Fruit fly (Drosophila melanogaster) whole organism, prepupa: Measurements from ENCODE around the gene csw.

Experiments used
- CG10631 ChIP-seq: fragments of 200-800 bp; sonication (Bioruptor generic); optimal IDR thresholded peaks from 2 replicates; lab custom pipeline; 2016; ENCODE audit warnings: missing biosample characterization, missing genetic modification characterization
- CG11294 ChIP-seq: fragments of 200-800 bp; sonication (Bioruptor generic); IDR thresholded peaks from 2 replicates; pipeline ENCODE4 v1.3.6; 2022; ENCODE audit warnings: missing biosample characterization, missing genetic modification characterization
- CG11762 ChIP-seq: fragments of 200-800 bp; sonication (Bioruptor generic); optimal IDR thresholded peaks from 3 replicates; lab custom pipeline; 2016; ENCODE audit warnings: missing biosample characterization, missing genetic modification characterization; ENCODE audit not compliant: insufficient read depth
- CG11902 ChIP-seq: fragments of 200-800 bp; sonication (Bioruptor generic); optimal IDR thresholded peaks from 3 replicates; lab custom pipeline; 2016; ENCODE audit warnings: missing biosample characterization, missing genetic modification characterization
- CG15336 ChIP-seq: fragments of 200-800 bp; sonication (Bioruptor generic); IDR thresholded peaks from 2 replicates; pipeline ENCODE4 v1.3.6; 2022; ENCODE audit warnings: missing biosample characterization, missing genetic modification characterization
- CG16779 ChIP-seq: fragments of 200-800 bp; sonication (Bioruptor generic); optimal IDR thresholded peaks from 3 replicates; lab custom pipeline; 2017; ENCODE audit warnings: missing biosample characterization, mild to moderate bottlenecking, missing genetic modification characterization
- CG3032 ChIP-seq: fragments of 200-800 bp; optimal IDR thresholded peaks from 2 replicates; lab custom pipeline; 2019; ENCODE audit warnings: missing biosample characterization, mild to moderate bottlenecking, missing genetic modification characterization, moderate library complexity
- CG31627 ChIP-seq: fragments of 200-800 bp; sonication (Bioruptor generic); optimal IDR thresholded peaks from 3 replicates; lab custom pipeline; 2016; ENCODE audit warnings: missing biosample characterization, missing genetic modification characterization
- CG32006 ChIP-seq: fragments of 200-800 bp; sonication (Bioruptor generic); optimal IDR thresholded peaks from 3 replicates; lab custom pipeline; 2017; ENCODE audit warnings: missing biosample characterization, mild to moderate bottlenecking, missing genetic modification characterization
- CG34406 ChIP-seq: fragments of 200-800 bp; sonication (Bioruptor generic); optimal IDR thresholded peaks from 3 replicates; lab custom pipeline; 2016; ENCODE audit warnings: missing biosample characterization, missing genetic modification characterization
- CG3919 ChIP-seq: fragments of 200-800 bp; sonication (Bioruptor generic); optimal IDR thresholded peaks from 3 replicates; lab custom pipeline; 2016; ENCODE audit warnings: missing biosample characterization, missing genetic modification characterization
- CG4318 ChIP-seq: fragments of 200-800 bp; sonication (Bioruptor generic); optimal IDR thresholded peaks from 3 replicates; lab custom pipeline; 2017; ENCODE audit warnings: missing biosample characterization, mild to moderate bottlenecking, missing genetic modification characterization
- CG6163 ChIP-seq: fragments of 200-800 bp; sonication (Bioruptor generic); IDR thresholded peaks from 3 replicates; pipeline ENCODE4 v1.3.6; 2022; ENCODE audit warnings: missing biosample characterization, missing genetic modification characterization
- CG6276 ChIP-seq: fragments of 200-800 bp; sonication (Bioruptor generic); optimal IDR thresholded peaks from 2 replicates; lab custom pipeline; 2017; ENCODE audit warnings: missing biosample characterization, mild to moderate bottlenecking, missing genetic modification characterization
- CG6792 ChIP-seq: fragments of 200-800 bp; sonication (Bioruptor generic); optimal IDR thresholded peaks from 3 replicates; lab custom pipeline; 2016; ENCODE audit warnings: missing biosample characterization, missing genetic modification characterization
- CG6808 ChIP-seq: fragments of 200-800 bp; sonication (Bioruptor generic); optimal IDR thresholded peaks from 3 replicates; lab custom pipeline; 2017; ENCODE audit warnings: missing biosample characterization, missing genetic modification characterization, mild to moderate bottlenecking, moderate library complexity, missing genetic modification reagents
- CG6854 ChIP-seq: fragments of 200-800 bp; sonication (Bioruptor generic); optimal IDR thresholded peaks from 2 replicates; lab custom pipeline; 2017; ENCODE audit warnings: missing biosample characterization, mild to moderate bottlenecking, missing genetic modification characterization
- CG7368 ChIP-seq: fragments of 200-800 bp; sonication (Bioruptor generic); optimal IDR thresholded peaks from 3 replicates; lab custom pipeline; 2016; ENCODE audit warnings: missing biosample characterization, missing genetic modification characterization
- CG8119 ChIP-seq: fragments of 200-800 bp; sonication (Bioruptor generic); IDR thresholded peaks from 3 replicates; pipeline ENCODE4 v1.3.6; 2022; ENCODE audit warnings: missing biosample characterization, missing genetic modification characterization
- CG8319 ChIP-seq: fragments of 200-800 bp; sonication (Bioruptor generic); optimal IDR thresholded peaks from 3 replicates; lab custom pipeline; 2016; ENCODE audit warnings: missing biosample characterization, missing genetic modification characterization
- CG8632 ChIP-seq: fragments of 200-800 bp; sonication (Bioruptor generic); optimal IDR thresholded peaks from 3 replicates; lab custom pipeline; 2016; ENCODE audit warnings: missing biosample characterization, missing genetic modification characterization
- CG9139 ChIP-seq: fragments of 200-800 bp; sonication (Bioruptor generic); optimal IDR thresholded peaks from 3 replicates; lab custom pipeline; 2017; ENCODE audit warnings: missing biosample characterization, mild to moderate bottlenecking, missing genetic modification characterization
- Eip75B ChIP-seq: fragments of 200-800 bp; sonication (Bioruptor generic); optimal IDR thresholded peaks from 3 replicates; lab custom pipeline; 2016; ENCODE audit warnings: missing biosample characterization, missing genetic modification characterization
- Ets96B ChIP-seq: fragments of 200-800 bp; optimal IDR thresholded peaks from 2 replicates; lab custom pipeline; 2019; ENCODE audit warnings: missing biosample characterization, mild to moderate bottlenecking, missing genetic modification characterization, moderate library complexity
- Gug ChIP-seq: fragments of 200-800 bp; sonication (Bioruptor generic); IDR thresholded peaks from 2 replicates; pipeline ENCODE4 v1.3.6; 2022; ENCODE audit warnings: missing biosample characterization, missing genetic modification characterization
- Hr39 ChIP-seq: fragments of 200-800 bp; sonication (Bioruptor generic); optimal IDR thresholded peaks from 2 replicates; lab custom pipeline; 2016; ENCODE audit warnings: missing biosample characterization, missing genetic modification characterization
- Hr4 ChIP-seq: fragments of 200-800 bp; sonication (Bioruptor generic); optimal IDR thresholded peaks from 3 replicates; lab custom pipeline; 2016; ENCODE audit warnings: missing biosample characterization, missing genetic modification characterization
- Met ChIP-seq: fragments of 200-800 bp; sonication (Bioruptor generic); optimal IDR thresholded peaks from 3 replicates; lab custom pipeline; 2016; ENCODE audit warnings: missing biosample characterization, missing genetic modification characterization
- Sox102F ChIP-seq: fragments of 200-800 bp; sonication (Bioruptor generic); optimal IDR thresholded peaks from 2 replicates; lab custom pipeline; 2016; ENCODE audit warnings: missing biosample characterization, mild to moderate bottlenecking, missing genetic modification characterization
- Sox14 ChIP-seq: fragments of 200-800 bp; sonication (Bioruptor generic); optimal IDR thresholded peaks from 3 replicates; lab custom pipeline; 2016; ENCODE audit warnings: missing biosample characterization, missing genetic modification characterization
- Sox15 ChIP-seq: fragments of 200-800 bp; sonication (Bioruptor generic); optimal IDR thresholded peaks from 3 replicates; lab custom pipeline; 2016; ENCODE audit warnings: missing biosample characterization, missing genetic modification characterization
- cyc ChIP-seq: fragments of 200-800 bp; sonication (Bioruptor generic); optimal IDR thresholded peaks from 3 replicates; lab custom pipeline; 2016; ENCODE audit warnings: missing biosample characterization, missing genetic modification characterization
- dsx ChIP-seq: fragments of 200-800 bp; optimal IDR thresholded peaks from 3 replicates; lab custom pipeline; 2019; ENCODE audit warnings: missing biosample characterization, mild to moderate bottlenecking, missing genetic modification characterization, moderate library complexity; ENCODE audit not compliant: poor library complexity, severe bottlenecking
- eg ChIP-seq: fragments of 200-800 bp; sonication (Bioruptor generic); IDR thresholded peaks from 3 replicates; pipeline ENCODE4 v1.3.6; 2022; ENCODE audit warnings: missing biosample characterization, missing genetic modification characterization
- esn ChIP-seq: fragments of 200-800 bp; sonication (Bioruptor generic); optimal IDR thresholded peaks from 2 replicates; lab custom pipeline; 2016; ENCODE audit warnings: missing biosample characterization, mild to moderate bottlenecking, missing genetic modification characterization, moderate library complexity
- fd85E ChIP-seq: fragments of 200-800 bp; sonication (Bioruptor generic); optimal IDR thresholded peaks from 3 replicates; lab custom pipeline; 2016; ENCODE audit warnings: missing biosample characterization, missing genetic modification characterization
- fkh ChIP-seq: fragments of 200-800 bp; sonication (Bioruptor generic); optimal IDR thresholded peaks from 3 replicates; lab custom pipeline; 2017; ENCODE audit warnings: missing biosample characterization, mild to moderate bottlenecking, missing genetic modification characterization, moderate library complexity
- net ChIP-seq: fragments of 200-800 bp; sonication (Bioruptor generic); optimal IDR thresholded peaks from 3 replicates; lab custom pipeline; 2016; ENCODE audit warnings: missing biosample characterization, missing genetic modification characterization
- pdm3 ChIP-seq: fragments of 200-800 bp; sonication (Bioruptor generic); optimal IDR thresholded peaks from 3 replicates; lab custom pipeline; 2016; ENCODE audit warnings: missing biosample characterization, missing genetic modification characterization
- salr ChIP-seq, 2 experiments: fragments of 200-800 bp; sonication (Bioruptor generic); optimal IDR thresholded peaks; 3 replicates each; lab custom pipeline; 2016 to 2018; ENCODE audit warnings: missing biosample characterization in 2 of 2, missing genetic modification characterization in 2 of 2, mild to moderate bottlenecking in 1 of 2
- spab ChIP-seq: fragments of 200-800 bp; sonication (Bioruptor generic); optimal IDR thresholded peaks from 2 replicates; lab custom pipeline; 2017; ENCODE audit warnings: missing biosample characterization, mild to moderate bottlenecking, missing genetic modification characterization, missing genetic modification reagents
- svp ChIP-seq: fragments of 200-800 bp; sonication (Bioruptor generic); peaks from one replicate; lab custom pipeline; 2016; ENCODE audit warnings: missing biosample characterization, missing genetic modification characterization
- topi ChIP-seq: fragments of 200-800 bp; sonication (Bioruptor generic); optimal IDR thresholded peaks from 3 replicates; lab custom pipeline; 2016; ENCODE audit warnings: missing biosample characterization, missing genetic modification characterization
- vri ChIP-seq: fragments of 200-800 bp; sonication (Bioruptor generic); optimal IDR thresholded peaks from 3 replicates; lab custom pipeline; 2016; ENCODE audit warnings: missing biosample characterization, mild to moderate bottlenecking, missing genetic modification characterization

Gene csw

DNA sequence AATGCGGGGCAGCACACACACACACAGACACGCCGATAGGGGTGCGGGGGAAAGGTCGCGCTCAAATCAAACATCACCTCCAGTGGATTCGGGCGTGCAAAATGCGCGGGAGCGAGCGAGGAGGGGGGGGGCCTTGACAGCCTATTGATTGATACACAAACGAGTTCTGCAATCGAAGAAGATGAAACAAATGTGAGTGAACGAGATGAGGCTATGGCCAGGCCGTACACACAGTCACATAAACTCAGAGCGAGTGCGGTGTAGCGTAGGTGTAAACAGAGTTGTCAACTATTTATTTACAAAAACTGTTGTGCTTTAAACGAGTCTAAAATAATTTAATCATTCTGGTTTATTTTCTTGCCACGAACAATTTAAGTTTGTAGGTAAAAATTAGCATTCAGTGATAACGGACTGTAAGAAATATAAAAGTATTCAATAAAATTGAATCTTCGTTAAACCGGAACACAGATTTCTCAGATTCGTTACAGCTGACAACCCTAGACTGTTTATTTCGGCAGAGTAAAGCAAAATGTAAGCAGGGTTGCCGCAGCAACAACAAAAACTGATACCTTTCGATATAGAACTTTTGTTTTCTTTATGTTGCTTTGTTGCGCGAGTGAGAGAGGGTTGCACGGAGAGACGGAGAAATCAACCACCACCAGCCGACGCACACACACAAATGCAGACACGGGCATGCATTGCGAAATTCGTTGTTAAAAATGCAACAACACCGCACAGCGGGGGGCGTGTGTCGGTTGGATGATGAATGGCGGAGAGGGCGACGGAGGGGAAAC is 41.1 kb downstream of the csw start (continued):
- TF ChIP-seq topi (peak; percentile 95), CG8319 (GFP tag; lab: Kevin White, UChicago) (peak; percentile 85), Ets96B (tag; lab: Kevin White, UChicago) (peak; percentile 87), CG6163 (GFP tag; lab: Robert Waterston, UW) (peak; percentile 84), CG8632 (peak; percentile 87), Hr39 (GFP tag; lab: Kevin White, UChicago) (peak; percentile 93), eg (GFP tag; lab: Robert Waterston, UW) (peak; percentile 69; the same call in 2 of the 3 replicates), Met (GFP tag; lab: Kevin White, UChicago) (peak; percentile 95), esn (peak; percentile 94), cyc (GFP tag; lab: Kevin White, UChicago) (peak; percentile 92), CG11902 (GFP tag; lab: Kevin White, UChicago) (peak; percentile 81), CG32006 (peak; percentile 82), CG6276 (GFP tag; lab: Kevin White, UChicago) (peak; percentile 83), salr (GFP tag; optimal IDR thresholded peaks at IDR 0.05; lab: Kevin White, UChicago) (peak; percentile 64 to 66), CG7368 (GFP tag; lab: Kevin White, UChicago) (peak; percentile 72), vri (GFP tag; lab: Kevin White, UChicago) (peak; percentile 87), svp (GFP tag; lab: Kevin White, UChicago) (peak; percentile 95), dsx (GFP tag; lab: Kevin White, UChicago) (peak; percentile 88), CG16779 (tag; lab: Kevin White, UChicago) (peak; percentile 68), CG15336 (GFP tag; lab: Robert Waterston, UW) (peak; percentile 90)

DNA sequence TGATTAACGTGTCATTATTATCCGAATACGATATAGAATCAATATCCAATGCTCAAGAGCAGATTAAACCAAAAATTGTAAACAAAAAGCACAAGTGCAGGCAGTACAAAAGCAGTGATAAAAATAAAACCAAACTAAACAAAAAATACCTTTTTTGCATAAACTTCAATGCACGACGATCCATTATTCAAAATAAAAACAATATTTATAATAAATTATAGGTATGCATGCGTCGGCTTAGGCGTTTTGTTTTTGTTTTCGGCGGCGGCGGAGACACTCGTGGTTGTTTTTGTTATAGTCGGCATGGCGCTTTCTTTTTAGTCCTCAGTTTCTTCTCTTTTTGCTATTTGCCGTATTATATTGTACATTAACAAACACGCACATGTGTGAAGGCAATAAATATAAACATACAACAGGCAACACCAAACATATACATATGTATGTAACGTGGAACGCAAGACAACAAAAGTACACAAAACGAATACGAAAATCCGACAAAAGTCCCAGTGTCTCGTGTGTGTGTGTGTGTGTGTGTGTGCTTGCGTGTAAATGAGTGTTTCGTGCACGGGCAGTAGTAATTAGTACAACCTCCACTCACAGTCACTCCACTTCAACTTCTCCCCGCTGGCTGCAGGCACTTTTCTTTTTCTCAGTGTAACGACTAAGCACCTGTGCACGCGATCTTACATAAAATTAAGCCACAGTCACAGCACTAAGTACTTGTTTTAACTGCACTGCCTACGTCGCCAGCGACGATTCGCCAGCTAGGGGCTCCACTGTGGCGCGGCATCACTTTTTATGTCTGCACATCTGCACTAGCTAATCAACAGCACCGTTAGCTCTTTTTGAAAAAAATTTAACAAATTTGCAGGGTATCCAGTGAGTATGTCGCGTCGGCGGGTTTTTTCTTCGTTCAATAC is 42.1 kb downstream of the csw start:
- TF ChIP-seq Met (GFP tag; lab: Kevin White, UChicago) (no peak), vri (GFP tag; lab: Kevin White, UChicago) (no peak), CG6808 (GFP tag; lab: Kevin White, UChicago) (no peak), CG3919 (GFP tag; lab: Kevin White, UChicago) (no peak), CG10631 (GFP tag; lab: Kevin White, UChicago) (peak; percentile 39), Sox15 (GFP tag; lab: Kevin White, UChicago) (peak; percentile 31), Sox14 (GFP tag; lab: Kevin White, UChicago) (no peak), CG6854 (GFP tag; lab: Kevin White, UChicago) (no peak), CG9139 (GFP tag; lab: Kevin White, UChicago) (no peak), CG4318 (GFP tag; lab: Kevin White, UChicago) (peak; percentile 1), Gug (GFP tag; lab: Robert Waterston, UW) (peak; percentile 45), topi (no peak), pdm3 (GFP tag; lab: Kevin White, UChicago) (peak; percentile 14), CG31627 (GFP tag; lab: Kevin White, UChicago) (peak; percentile 50), net (GFP tag; lab: Kevin White, UChicago) (no peak), Sox102F (GFP tag; lab: Kevin White, UChicago) (no peak), CG8632 (no peak), Hr39 (GFP tag; lab: Kevin White, UChicago) (peak; percentile 46), CG7368 (GFP tag; lab: Kevin White, UChicago) (peak; percentile 17), eg (GFP tag; lab: Robert Waterston, UW) (no peak), CG11294 (GFP tag; lab: Robert Waterston, UW) (peak; percentile 58), esn (no peak), svp (GFP tag; lab: Kevin White, UChicago) (no peak), fd85E (GFP tag; lab: Kevin White, UChicago) (no peak), CG8119 (GFP tag; lab: Robert Waterston, UW) (0 out of 3 replicates have a peak, but pooled peaks have one; percentile 12), Eip75B (GFP tag; lab: Kevin White, UChicago) (peak; percentile 29), CG11762 (GFP tag; lab: Kevin White, UChicago) (no peak), CG6792 (no peak), fkh (peak; percentile 44), CG32006 (peak; percentile 16), spab (GFP tag; lab: Kevin White, UChicago) (no peak), Hr4 (peak; percentile 46), CG6163 (GFP tag; lab: Robert Waterston, UW) (peak; percentile 23; the same call in 2 of the 3 replicates), Ets96B (tag; lab: Kevin White, UChicago) (no peak), CG34406 (no peak), CG3032 (no peak)
